Fruit fly (Drosophila melanogaster): Measurements from ENCODE around the gene BBS8.

The BBS8 gene

DNA sequence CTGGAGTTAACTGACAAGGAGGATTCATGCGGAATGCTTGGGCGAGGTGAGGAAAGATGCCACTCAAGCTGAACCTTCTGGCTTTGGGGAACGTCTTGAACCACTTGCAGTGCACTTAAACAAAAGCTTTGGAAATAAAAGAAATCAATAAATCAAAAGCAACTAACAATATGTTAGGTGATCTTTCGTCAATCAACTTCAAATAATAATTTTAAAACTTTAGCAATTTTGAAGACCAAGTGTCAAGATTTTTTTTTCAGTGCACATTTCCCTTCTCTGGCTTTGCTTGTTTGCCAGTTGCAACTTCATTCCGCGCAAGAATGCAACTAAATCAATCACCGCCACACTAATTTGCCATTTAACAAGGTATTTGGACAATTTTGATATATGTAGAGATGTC lies 39.9 kb upstream of the BBS8 start (continued):
- TF ChIP-seq Sox102F (GFP tag; optimal IDR thresholded peaks at IDR 0.05): peak; percentile 25
- peak; percentile 26; the same call in 1 of the 2 replicates for TF ChIP-seq Ada2b (GFP tag; IDR thresholded peaks at IDR 0.05)
- TF ChIP-seq Lhr (GFP tag; optimal IDR thresholded peaks at IDR 0.05): no peak
- peak; percentile 33; the same call in 1 of the 3 replicates for TF ChIP-seq dysf (GFP tag; IDR thresholded peaks at IDR 0.05)
- peak; percentile 5 for TF ChIP-seq Oli (tag; optimal IDR thresholded peaks at IDR 0.05)
- peak; percentile 47 for TF ChIP-seq CG10979 (tag; optimal IDR thresholded peaks at IDR 0.05)
- peak; percentile 12 for TF ChIP-seq CG4424 (GFP tag; optimal IDR thresholded peaks at IDR 0.05)
- peak; percentile 13 to 47 for TF ChIP-seq bsh (GFP tag; optimal IDR thresholded peaks at IDR 0.05)
- TF ChIP-seq peb (GFP tag; IDR thresholded peaks at IDR 0.05): 0 out of 2 replicates have a peak, but pooled peaks have one; percentile 14
- no peak for TF ChIP-seq Hey (tag; optimal IDR thresholded peaks at IDR 0.05)
- TF ChIP-seq knrl (GFP tag; IDR thresholded peaks at IDR 0.05; ENCODE audit: partially characterized antibody): no peak
- TF ChIP-seq prd (optimal IDR thresholded peaks at IDR 0.05): no peak
- TF ChIP-seq prd (GFP tag; IDR thresholded peaks at IDR 0.05): peak; percentile 53; the same call in 1 of the 3 replicates
- TF ChIP-seq zfh1 (GFP tag; IDR thresholded peaks at IDR 0.05): 0 out of 3 replicates have a peak, but pooled peaks have one; percentile 14
- 0 out of 2 replicates have a peak, but pooled peaks have one; percentile 9 for TF ChIP-seq CG31441 (GFP tag; IDR thresholded peaks at IDR 0.05)
- TF ChIP-seq lbe (GFP tag; optimal IDR thresholded peaks at IDR 0.05): peak; percentile 40
- peak; percentile 7 for TF ChIP-seq CG8388 (GFP tag; optimal IDR thresholded peaks at IDR 0.05)
- TF ChIP-seq CG9932 (GFP tag; IDR thresholded peaks at IDR 0.05): no peak
- TF ChIP-seq phol (tag; optimal IDR thresholded peaks at IDR 0.05): peak; percentile 41
- TF ChIP-seq CG6689 (GFP tag; IDR thresholded peaks at IDR 0.05): peak; percentile 48; the same call in 1 of the 2 replicates
- TF ChIP-seq Drgx (GFP tag; IDR thresholded peaks at IDR 0.05): peak; percentile 18; the same call in 1 of the 2 replicates
- peak; percentile 44 for TF ChIP-seq Med (GFP tag)
- TF ChIP-seq Xrp1 (GFP tag; IDR thresholded peaks at IDR 0.05): peak; percentile 35; the same call in 1 of the 2 replicates
- TF ChIP-seq Ptx1 (GFP tag; IDR thresholded peaks at IDR 0.05): no peak

DNA sequence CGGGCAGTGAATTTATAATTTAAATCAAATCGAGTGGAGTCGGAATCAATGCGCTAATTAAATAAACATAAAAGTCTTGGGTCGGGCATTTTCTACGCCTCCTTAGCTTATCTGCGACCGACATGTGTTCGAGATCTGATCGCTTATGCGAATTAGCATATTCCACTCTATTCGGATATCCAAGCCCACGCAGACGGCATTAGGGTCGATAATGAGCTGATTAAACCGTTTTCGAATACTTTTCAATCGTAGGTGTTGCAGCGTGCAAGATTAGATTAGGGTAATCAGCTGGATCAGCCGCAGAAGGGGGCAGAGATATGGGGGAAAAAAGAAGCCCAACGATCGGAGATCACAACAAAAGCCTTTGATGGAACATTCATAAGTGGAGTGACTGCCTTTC lies 32.2 kb upstream of the BBS8 start:
- TF ChIP-seq Sin3A (optimal IDR thresholded peaks at IDR 0.05) (no peak), oc (tag; optimal IDR thresholded peaks at IDR 0.05) (peak; percentile 72), abd-A (tag; optimal IDR thresholded peaks at IDR 0.05) (peak; percentile 84), PHDP (tag; optimal IDR thresholded peaks at IDR 0.05) (no peak), HLH4C (GFP tag; IDR thresholded peaks at IDR 0.05; ENCODE audit: partially characterized antibody) (no peak), kay (GFP tag; optimal IDR thresholded peaks at IDR 0.05) (no peak), CG7357 (GFP tag; IDR thresholded peaks at IDR 0.05) (no peak), lola (GFP tag; optimal IDR thresholded peaks at IDR 0.05) (no peak), Asciz (GFP tag; optimal IDR thresholded peaks at IDR 0.05) (no peak), sc (optimal IDR thresholded peaks at IDR 0.05) (no peak), sc (GFP tag; optimal IDR thresholded peaks at IDR 0.05) (no peak), Xrp1 (GFP tag; IDR thresholded peaks at IDR 0.05) (no peak), Six4 (GFP tag; optimal IDR thresholded peaks at IDR 0.05) (no peak), CG12769 (tag; optimal IDR thresholded peaks at IDR 0.05) (peak; percentile 42), vvl (GFP tag; IDR thresholded peaks at IDR 0.05) (peak; percentile 80; the same call in 1 of the 2 replicates), CG9609 (GFP tag; optimal IDR thresholded peaks at IDR 0.05) (no peak), Med (GFP tag) (no peak), Pdp1 (GFP tag; optimal IDR thresholded peaks at IDR 0.05) (no peak), chinmo (GFP tag; IDR thresholded peaks at IDR 0.05; ENCODE audit: partially characterized antibody) (0 out of 4 replicates have a peak, but pooled peaks have one; percentile 47), Vsx1 (GFP tag; optimal IDR thresholded peaks at IDR 0.05) (peak; percentile 26), sr (GFP tag; IDR thresholded peaks at IDR 0.05) (peak; percentile 81; the same call in 2 of the 3 replicates), luna (GFP tag; optimal IDR thresholded peaks at IDR 0.05) (no peak), Hr39 (optimal IDR thresholded peaks at IDR 0.05) (no peak), gsb-n (tag; optimal IDR thresholded peaks at IDR 0.05) (peak; percentile 42), Awh (GFP tag; IDR thresholded peaks at IDR 0.05) (peak; percentile 96), sd (tag; optimal IDR thresholded peaks at IDR 0.05) (peak; percentile 47), CG13894 (tag; optimal IDR thresholded peaks at IDR 0.05) (peak; percentile 8), HmgD (GFP tag; optimal IDR thresholded peaks at IDR 0.05) (no peak), grn (GFP tag; optimal IDR thresholded peaks at IDR 0.05) (peak; percentile 55)
